Worm (Caenorhabditis elegans): ENCODE measurements around the gene srbc-21.

Gene srbc-21

ce11 chrV:2153274-2153673 is 2.1 kb upstream of the srbc-21 start, which contains the start of gene srbc-23:
srbc-23 (plus strand) TSS chrV:2153574.
- TF ChIP-seq Y48G9A.11 (GFP tag; IDR thresholded peaks at IDR 0.05) (no peak), mxl-2 (GFP tag; conservative IDR thresholded peaks at IDR 0.05) (no peak), zip-2 (tag; optimal IDR thresholded peaks at IDR 0.05) (no peak), ceh-82 (tag; optimal IDR thresholded peaks at IDR 0.05) (no peak), daf-16 (GFP tag; optimal IDR thresholded peaks at IDR 0.05) (no peak), daf-16 (tag; optimal IDR thresholded peaks at IDR 0.05) (no peak), ctbp-1 (GFP tag; IDR thresholded peaks at IDR 0.05) (no peak), unc-130 (GFP tag; optimal IDR thresholded peaks at IDR 0.05) (no peak), lin-13 (GFP tag; optimal IDR thresholded peaks at IDR 0.05) (no peak), lin-39 (tag; optimal IDR thresholded peaks at IDR 0.05) (no peak), hlh-30 (tag; optimal IDR thresholded peaks at IDR 0.05; ENCODE audit: insufficient read depth) (no peak), mep-1 (tag; optimal IDR thresholded peaks at IDR 0.05) (no peak), ztf-7 (tag; optimal IDR thresholded peaks at IDR 0.05) (no peak), rbr-2 (tag; optimal IDR thresholded peaks at IDR 0.05) (no peak), pqm-1 (tag; optimal IDR thresholded peaks at IDR 0.05) (no peak), mxl-3 (GFP tag; optimal IDR thresholded peaks at IDR 0.05) (no peak), pha-4 (GFP tag; IDR thresholded peaks at IDR 0.05) (no peak), pha-4 (tag; optimal IDR thresholded peaks at IDR 0.05) (no peak), egl-43 (GFP tag; IDR thresholded peaks at IDR 0.05) (no peak), D1046.2 (GFP tag; IDR thresholded peaks at IDR 0.05) (no peak), dpl-1 (GFP tag; optimal IDR thresholded peaks at IDR 0.05) (no peak), nhr-28 (tag; optimal IDR thresholded peaks at IDR 0.05) (no peak)

- no peak for TF ChIP-seq aly-2 (tag; optimal IDR thresholded peaks at IDR 0.05)
- TF ChIP-seq mxl-2 (GFP tag; conservative IDR thresholded peaks at IDR 0.05), result no peak
- no peak for TF ChIP-seq php-3 (GFP tag; IDR thresholded peaks at IDR 0.05)
- TF ChIP-seq ceh-44 (GFP tag; IDR thresholded peaks at IDR 0.05), result no peak
- no peak for TF ChIP-seq lir-3 (tag; optimal IDR thresholded peaks at IDR 0.05)
- no peak for TF ChIP-seq F37D6.2 (tag; optimal IDR thresholded peaks at IDR 0.05)
- no peak for TF ChIP-seq ztf-7 (tag; optimal IDR thresholded peaks at IDR 0.05)
- no peak for TF ChIP-seq mxl-3 (GFP tag; optimal IDR thresholded peaks at IDR 0.05)
- no peak for TF ChIP-seq saeg-2 (GFP tag; IDR thresholded peaks at IDR 0.05)
- TF ChIP-seq hlh-30 (tag; optimal IDR thresholded peaks at IDR 0.05; ENCODE audit: insufficient read depth), result no peak
- no peak for TF ChIP-seq hmg-1.1 (GFP tag; IDR thresholded peaks at IDR 0.05)
- no peak for TF ChIP-seq nhr-28 (tag; optimal IDR thresholded peaks at IDR 0.05)
Observed at ce11 chrV:2156830-2157229, 1.5 kb downstream of the srbc-21 start, which contains the start of gene srbc-22. srbc-22 (plus strand) TSS chrV:2157130.

- TF ChIP-seq nhr-237 (tag; optimal IDR thresholded peaks at IDR 0.05), result no peak
- no peak for TF ChIP-seq mxl-2 (GFP tag; conservative IDR thresholded peaks at IDR 0.05)
Observed at ce11 chrV:2159331-2159730, 4.0 kb downstream of the srbc-21 start, which contains the start of gene C45H4.14. C45H4.14 (minus strand) TSS chrV:2159431.

- no peak for TF ChIP-seq duxl-1 (tag; optimal IDR thresholded peaks at IDR 0.05; ENCODE audit: poor library complexity)
- TF ChIP-seq spr-3 (GFP tag; optimal IDR thresholded peaks at IDR 0.05), result no peak
Observed at ce11 chrV:2163735-2164134, 8.4 kb downstream of the srbc-21 start, which contains the start of gene str-255. str-255 (minus strand) TSS chrV:2163835.

ce11 chrV:2166679-2167078 is 11.3 kb downstream of the srbc-21 start, which contains the start of gene srbc-19:
srbc-19 (minus strand) TSS chrV:2166779.
- TF ChIP-seq duxl-1 (tag; optimal IDR thresholded peaks at IDR 0.05; ENCODE audit: poor library complexity), result no peak
- no peak for TF ChIP-seq ama-1 (optimal IDR thresholded peaks at IDR 0.05)
- no peak for TF ChIP-seq jun-1 (tag; optimal IDR thresholded peaks at IDR 0.05)
- TF ChIP-seq nhr-102 (tag; optimal IDR thresholded peaks at IDR 0.05), result no peak
- TF ChIP-seq dve-1 (tag; optimal IDR thresholded peaks at IDR 0.05; ENCODE audit: insufficient read depth), result no peak
- no peak for TF ChIP-seq dmd-6 (GFP tag; IDR thresholded peaks at IDR 0.05)
- no peak for TF ChIP-seq hif-1 (tag; optimal IDR thresholded peaks at IDR 0.05)
- no peak for TF ChIP-seq lin-38 (GFP tag; IDR thresholded peaks at IDR 0.05)
- TF ChIP-seq lsy-2 (tag; optimal IDR thresholded peaks at IDR 0.05), result no peak
- no peak for TF ChIP-seq madf-9 (GFP tag; conservative IDR thresholded peaks at IDR 0.05)
- no peak for TF ChIP-seq ces-1 (GFP tag; optimal IDR thresholded peaks at IDR 0.05)
- no peak for TF ChIP-seq T26A8.4 (GFP tag; IDR thresholded peaks at IDR 0.05)
- no peak for TF ChIP-seq lin-1 (GFP tag; IDR thresholded peaks at IDR 0.05)
- TF ChIP-seq ceh-82 (tag; optimal IDR thresholded peaks at IDR 0.05), result no peak
- TF ChIP-seq tag-97 (GFP tag; IDR thresholded peaks at IDR 0.05), result no peak
- TF ChIP-seq lin-39 (tag; optimal IDR thresholded peaks at IDR 0.05), result no peak
- no peak for TF ChIP-seq nhr-6 (tag; optimal IDR thresholded peaks at IDR 0.05)
- no peak for TF ChIP-seq nhr-28 (tag; optimal IDR thresholded peaks at IDR 0.05)

All from whole organism, L4 larva.